Worm (Caenorhabditis elegans) whole organism, L1 larva: Measurements from ENCODE around the gene D1086.10.
A peak's percentile ranks its signal among the peaks of the same experiment; 100 is the strongest.

Source experiments
- C04F5.9 ChIP-seq: sonication (generic microtip); optimal IDR thresholded peaks from 2 replicates; lab custom pipeline; 2016; ENCODE audit warnings: missing genetic modification characterization, missing compliant biosample characterization
- C34B4.2 ChIP-seq: sonication (generic microtip); optimal IDR thresholded peaks from 2 replicates; lab custom pipeline; 2017; ENCODE audit warnings: mild to moderate bottlenecking, missing genetic modification characterization, missing compliant biosample characterization
- ama-1 ChIP-seq: fragments of 150-350 bp; optimal IDR thresholded peaks from 2 replicates; lab custom pipeline; 2014
- blmp-1 ChIP-seq: fragments of 150-350 bp; optimal IDR thresholded peaks from 2 replicates; lab custom pipeline; 2014; ENCODE audit warnings: missing biosample characterization, missing genetic modification characterization
- ceh-63 ChIP-seq: fragments of 200-800 bp; sonication (Bioruptor generic); optimal IDR thresholded peaks from 2 replicates; lab custom pipeline; 2018; ENCODE audit warnings: mild to moderate bottlenecking, missing genetic modification characterization, missing compliant biosample characterization
- ceh-88 ChIP-seq: fragments of 200-800 bp; sonication (Bioruptor generic); IDR thresholded peaks from 2 replicates; pipeline ENCODE4 v1.3.6; 2022; ENCODE audit warnings: missing genetic modification characterization, missing compliant biosample characterization
- ces-1 ChIP-seq: fragments of 150-350 bp; optimal IDR thresholded peaks from 2 replicates; lab custom pipeline; 2014; ENCODE audit warnings: missing biosample characterization, missing genetic modification reagents, missing genetic modification characterization
- dpl-1 ChIP-seq, 3 experiments: fragments of 150-350 bp in 2 of 3; sonication (generic microtip) in 1 of 3; optimal IDR thresholded peaks; 2 replicates each; lab custom pipeline; 2014 to 2017; ENCODE audit warnings: missing biosample characterization in 3 of 3, missing genetic modification characterization in 3 of 3, missing genetic modification reagents in 3 of 3
- dsc-1 ChIP-seq: sonication (generic microtip); optimal IDR thresholded peaks from 2 replicates; lab custom pipeline; 2016; ENCODE audit warnings: mild to moderate bottlenecking, missing genetic modification characterization, missing compliant biosample characterization
- efl-1 ChIP-seq, 4 experiments: fragments of 150-350 bp; optimal IDR thresholded peaks in 3 of 4; peaks in 1 of 4; 1 replicate in 1 of 4; 2 replicates in 3 of 4; lab custom pipeline; 2014; ENCODE audit warnings: missing biosample characterization in 2 of 4, missing genetic modification characterization in 2 of 4, missing genetic modification reagents in 2 of 4
- efl-3 ChIP-seq: fragments of 200-800 bp; sonication (Bioruptor generic); optimal IDR thresholded peaks from 2 replicates; lab custom pipeline; 2018; ENCODE audit warnings: mild to moderate bottlenecking, missing genetic modification characterization, missing compliant biosample characterization
- egl-13 ChIP-seq: sonication (generic microtip); optimal IDR thresholded peaks from 2 replicates; lab custom pipeline; 2016; ENCODE audit warnings: missing genotype, missing genetic modification reagents, missing genetic modification characterization, missing compliant biosample characterization
- egl-27 ChIP-seq, 2 experiments: fragments of 150-350 bp in 1 of 2; sonication (generic microtip); optimal IDR thresholded peaks; 3 replicates each; lab custom pipeline; 2017 to 2018; ENCODE audit warnings: missing biosample characterization in 2 of 2, missing genetic modification characterization in 2 of 2, missing genetic modification reagents in 2 of 2
- elt-2 ChIP-seq: sonication (generic microtip); optimal IDR thresholded peaks from 2 replicates; lab custom pipeline; 2016; ENCODE audit warnings: missing genetic modification characterization, mild to moderate bottlenecking, inconsistent platforms, missing compliant biosample characterization, missing genetic modification reagents
- elt-3 ChIP-seq, 6 experiments: fragments of 150-350 bp in 1 of 6; sonication (generic microtip); optimal IDR thresholded peaks; 2 replicates each; lab custom pipeline; 2017 to 2018; ENCODE audit warnings: missing biosample characterization in 6 of 6, missing genetic modification characterization in 6 of 6, inconsistent platforms in 1 of 6
- ets-5 ChIP-seq: fragments of 200-800 bp; sonication (Bioruptor generic); IDR thresholded peaks from 2 replicates; pipeline ENCODE4 v1.3.6; 2022; ENCODE audit warnings: missing genetic modification characterization, missing compliant biosample characterization
- fkh-10 ChIP-seq: sonication (generic microtip); optimal IDR thresholded peaks from 2 replicates; lab custom pipeline; 2017; ENCODE audit warnings: missing biosample characterization, missing genetic modification reagents, missing genetic modification characterization
- fkh-4 ChIP-seq: sonication (generic microtip); optimal IDR thresholded peaks from 2 replicates; lab custom pipeline; 2016; ENCODE audit warnings: missing compliant biosample characterization, missing genetic modification characterization, borderline replicate concordance
- fkh-8 ChIP-seq: sonication (generic microtip); optimal IDR thresholded peaks from 2 replicates; lab custom pipeline; 2016; ENCODE audit warnings: mild to moderate bottlenecking, missing genetic modification characterization, missing compliant biosample characterization
- fos-1 ChIP-seq: fragments of 150-350 bp; optimal IDR thresholded peaks from 2 replicates; lab custom pipeline; 2014; ENCODE audit warnings: missing biosample characterization, missing genetic modification characterization
- hlh-17 ChIP-seq: fragments of 200-800 bp; sonication (Bioruptor generic); optimal IDR thresholded peaks from 2 replicates; lab custom pipeline; 2018; ENCODE audit warnings: missing genetic modification characterization, mild to moderate bottlenecking, missing compliant biosample characterization, moderate library complexity, borderline replicate concordance
- hpl-2 ChIP-seq: fragments of 150-350 bp; optimal IDR thresholded peaks from 2 replicates; lab custom pipeline; 2014; ENCODE audit warnings: missing biosample characterization, missing genetic modification reagents, missing genetic modification characterization
- irx-1 ChIP-seq: sonication (generic microtip); optimal IDR thresholded peaks from 2 replicates; lab custom pipeline; 2016; ENCODE audit warnings: missing genetic modification characterization, missing compliant biosample characterization
- isw-1 ChIP-seq: fragments of 200-800 bp; sonication (Bioruptor generic); IDR thresholded peaks from 2 replicates; pipeline ENCODE4 v1.3.6; 2022; ENCODE audit warnings: missing genetic modification characterization, missing compliant biosample characterization
- lin-13 ChIP-seq: fragments of 150-350 bp; optimal IDR thresholded peaks from 2 replicates; lab custom pipeline; 2014; ENCODE audit warnings: missing biosample characterization, missing genetic modification reagents, missing genetic modification characterization
- lin-14 ChIP-seq: fragments of 200-800 bp; sonication (Bioruptor generic); optimal IDR thresholded peaks from 2 replicates; lab custom pipeline; 2018; ENCODE audit warnings: mild to moderate bottlenecking, missing genetic modification characterization, moderate library complexity, missing compliant biosample characterization
- lin-35 ChIP-seq, 2 experiments: fragments of 150-350 bp; optimal IDR thresholded peaks; 2 replicates each; lab custom pipeline; 2014; ENCODE audit warnings: missing biosample characterization in 2 of 2, missing genetic modification characterization in 2 of 2, missing genetic modification reagents in 2 of 2
- lin-39 ChIP-seq: fragments of 150-350 bp; optimal IDR thresholded peaks from 2 replicates; lab custom pipeline; 2014; ENCODE audit warnings: missing biosample characterization, missing genetic modification reagents, missing genetic modification characterization
- mep-1 ChIP-seq: fragments of 150-350 bp; optimal IDR thresholded peaks from 2 replicates; lab custom pipeline; 2014; ENCODE audit warnings: missing biosample characterization, missing genetic modification characterization
- nhr-11 ChIP-seq: fragments of 150-350 bp; optimal IDR thresholded peaks from 2 replicates; lab custom pipeline; 2014; ENCODE audit warnings: missing biosample characterization, missing genetic modification characterization
- nhr-19 ChIP-seq: fragments of 200-800 bp; sonication (Bioruptor generic); conservative IDR thresholded peaks from 2 replicates; pipeline ENCODE4 v1.3.6; 2022; ENCODE audit warnings: missing genetic modification characterization, missing compliant biosample characterization
- nhr-28 ChIP-seq: fragments of 150-350 bp; optimal IDR thresholded peaks from 2 replicates; lab custom pipeline; 2014; ENCODE audit warnings: missing biosample characterization, missing genetic modification characterization
- nhr-85 ChIP-seq: sonication (generic microtip); peaks from one replicate; lab custom pipeline; 2016; ENCODE audit warnings: missing genetic modification characterization, inconsistent platforms, missing compliant biosample characterization
- nhr-90 ChIP-seq: sonication (generic microtip); optimal IDR thresholded peaks from 2 replicates; lab custom pipeline; 2016; ENCODE audit warnings: mild to moderate bottlenecking, missing genetic modification characterization, missing compliant biosample characterization; ENCODE audit not compliant: poor library complexity
- pax-3 ChIP-seq: fragments of 200-800 bp; sonication (Bioruptor generic); optimal IDR thresholded peaks from 2 replicates; lab custom pipeline; 2018; ENCODE audit warnings: mild to moderate bottlenecking, missing genetic modification characterization, moderate library complexity, missing compliant biosample characterization
- rnt-1 ChIP-seq: sonication (generic microtip); optimal IDR thresholded peaks from 2 replicates; lab custom pipeline; 2016; ENCODE audit warnings: mild to moderate bottlenecking, missing genetic modification characterization, moderate library complexity, missing compliant biosample characterization
- snpc-4 ChIP-seq: fragments of 150-350 bp; optimal IDR thresholded peaks from 2 replicates; lab custom pipeline; 2014; ENCODE audit warnings: missing biosample characterization, missing genetic modification characterization
- snu-23 ChIP-seq: sonication (generic microtip); optimal IDR thresholded peaks from 2 replicates; lab custom pipeline; 2016; ENCODE audit warnings: missing genetic modification characterization, missing compliant biosample characterization
- tbx-2 ChIP-seq: sonication (generic microtip); optimal IDR thresholded peaks from 2 replicates; lab custom pipeline; 2016; ENCODE audit warnings: missing genetic modification characterization, missing compliant biosample characterization
- unc-130 ChIP-seq: fragments of 150-350 bp; optimal IDR thresholded peaks from 2 replicates; lab custom pipeline; 2017; ENCODE audit warnings: missing biosample characterization, missing genetic modification characterization, inconsistent platforms
- unc-30 ChIP-seq: sonication (generic microtip); optimal IDR thresholded peaks from 2 replicates; lab custom pipeline; 2017; ENCODE audit warnings: missing biosample characterization, missing genetic modification characterization
- unc-86 ChIP-seq: sonication (generic microtip); optimal IDR thresholded peaks from 2 replicates; lab custom pipeline; 2016; ENCODE audit warnings: missing genetic modification characterization, missing compliant biosample characterization
- vab-15 ChIP-seq: sonication (generic microtip); optimal IDR thresholded peaks from 2 replicates; lab custom pipeline; 2017; ENCODE audit warnings: missing genotype, mild to moderate bottlenecking, missing genetic modification characterization, missing compliant biosample characterization

The D1086.10 gene

ce11 chrV:14085589-14085988 is 3.0 kb downstream of the D1086.10 start, which contains the start of gene D1086.18:
Gene D1086.18, plus strand, starts transcription at chrV:14085889.
- TF ChIP-seq efl-1 (optimal IDR thresholded peaks at IDR 0.05; lab: Kevin White, UChicago) (no peak), efl-1 (GFP tag; optimal IDR thresholded peaks at IDR 0.05 in 1 of 2; lab: Kevin White, UChicago) (no peak), fos-1 (tag; lab: Kevin White, UChicago) (no peak), efl-3 (GFP tag; lab: Kevin White, UChicago) (no peak), isw-1 (no peak), hlh-17 (no peak), elt-3 (tag; optimal IDR thresholded peaks at IDR 0.05; lab: Kevin White, UChicago) (no peak), egl-13 (tag; lab: Kevin White, UChicago) (no peak), C34B4.2 (tag; lab: Kevin White, UChicago) (no peak)
- TF ChIP-seq, all 84 proteins: peak for 0

ce11 chrV:14088051-14088450 is 5.5 kb downstream of the D1086.10 start, which contains the start of gene D1086.19:
Gene D1086.19, plus strand, starts transcription at chrV:14088351.
- TF ChIP-seq isw-1 (no peak), fos-1 (tag; lab: Kevin White, UChicago) (no peak), snpc-4 (tag; lab: Kevin White, UChicago) (no peak), blmp-1 (tag; lab: Kevin White, UChicago) (no peak), hpl-2 (GFP tag; lab: Kevin White, UChicago) (no peak), ets-5 (no peak), rnt-1 (tag; lab: Kevin White, UChicago) (no peak), fkh-4 (tag; lab: Kevin White, UChicago) (no peak), C34B4.2 (tag; lab: Kevin White, UChicago) (no peak), ceh-63 (GFP tag; lab: Kevin White, UChicago) (no peak), irx-1 (tag; lab: Kevin White, UChicago) (no peak), nhr-85 (tag; lab: Kevin White, UChicago) (no peak), lin-35 (GFP tag; optimal IDR thresholded peaks at IDR 0.05; lab: Kevin White, UChicago) (no peak), ceh-88 (GFP tag; lab: Robert Waterston, UW) (no peak), C04F5.9 (tag; lab: Kevin White, UChicago) (no peak), unc-30 (tag; lab: Kevin White, UChicago) (no peak), elt-2 (tag; lab: Kevin White, UChicago) (no peak), fkh-10 (no peak)
- TF ChIP-seq, all 84 proteins: peak for 0

ce11 chrV:14090309-14090967 is 7.9 kb downstream of the D1086.10 start, which contains the start of the genes D1086.5 and him-5:
Gene D1086.5, minus strand, starts transcription at chrV:14090359.
Gene him-5, plus strand, starts transcription at chrV:14090426.
- TF ChIP-seq rnt-1 (tag; lab: Kevin White, UChicago) (peak; percentile 17), ces-1 (GFP tag; lab: Kevin White, UChicago) (no peak), unc-130 (tag; lab: Kevin White, UChicago) (peak; percentile 8), C04F5.9 (tag; lab: Kevin White, UChicago) (no peak), unc-86 (tag; lab: Kevin White, UChicago) (no peak), dpl-1 (GFP tag; optimal IDR thresholded peaks at IDR 0.05; lab: Kevin White, UChicago) (no peak), lin-39 (tag; lab: Kevin White, UChicago) (no peak)

ce11 chrV:14092403-14092802 is 9.8 kb downstream of the D1086.10 start, which contains the start of gene D1086.3:
Gene D1086.3, plus strand, starts transcription at chrV:14092792.
- TF ChIP-seq nhr-28 (tag; lab: Kevin White, UChicago) (no peak), egl-27 (tag; optimal IDR thresholded peaks at IDR 0.05; lab: Kevin White, UChicago) (no peak), tbx-2 (peak; percentile 31), irx-1 (tag; lab: Kevin White, UChicago) (no peak), ama-1 (peak; percentile 70), elt-3 (tag; optimal IDR thresholded peaks at IDR 0.05; lab: Kevin White, UChicago) (peak in 1 of 6 experiments; percentile 7), vab-15 (tag; lab: Kevin White, UChicago) (no peak), dsc-1 (tag; lab: Kevin White, UChicago) (peak; percentile 47), efl-1 (optimal IDR thresholded peaks at IDR 0.05; lab: Kevin White, UChicago) (peak; percentile 17 to 47), efl-1 (GFP tag; optimal IDR thresholded peaks at IDR 0.05 in 1 of 2; lab: Kevin White, UChicago) (peak in 1 of 2 experiments; percentile 92), hlh-17 (no peak), lin-14 (peak; percentile 4), nhr-19 (GFP tag; lab: Robert Waterston, UW) (peak; percentile 80), nhr-90 (tag; lab: Kevin White, UChicago) (peak; percentile 82), lin-13 (no peak), pax-3 (tag; lab: Kevin White, UChicago) (no peak), lin-39 (tag; lab: Kevin White, UChicago) (peak; percentile 75), egl-13 (tag; lab: Kevin White, UChicago) (no peak), mep-1 (peak; percentile 4), fkh-8 (tag; lab: Kevin White, UChicago) (no peak), ceh-88 (GFP tag; lab: Robert Waterston, UW) (no peak), snu-23 (GFP tag; lab: Kevin White, UChicago) (peak; percentile 48), rnt-1 (tag; lab: Kevin White, UChicago) (peak; percentile 82), nhr-11 (tag; lab: Kevin White, UChicago) (no peak), nhr-85 (tag; lab: Kevin White, UChicago) (peak; percentile 87)
